Fruit fly (Drosophila melanogaster): ENCODE results near the gene CG32983.

dm6 chr2L:8857752-8858151, 7.9 kb upstream of the CG32983 start:
- TF ChIP-seq Dll (optimal IDR thresholded peaks at IDR 0.05) = no peak
- TF ChIP-seq psq (optimal IDR thresholded peaks at IDR 0.05) = no peak
- TF ChIP-seq CG8478 (optimal IDR thresholded peaks at IDR 0.05) = no peak
- TF ChIP-seq EcR (GFP tag; optimal IDR thresholded peaks at IDR 0.05) = no peak
- no peak for TF ChIP-seq usp (GFP tag; optimal IDR thresholded peaks at IDR 0.05)

Measured in whole organism.